Worm (Caenorhabditis elegans) whole organism, L1 larva: ENCODE data around the gene let-653.

Source experiments
- C04F5.9 ChIP-seq: sonication (generic microtip); optimal IDR thresholded peaks from 2 replicates; lab custom pipeline; 2016; ENCODE audit warnings: missing genetic modification characterization, missing compliant biosample characterization
- C34B4.2 ChIP-seq: sonication (generic microtip); optimal IDR thresholded peaks from 2 replicates; lab custom pipeline; 2017; ENCODE audit warnings: mild to moderate bottlenecking, missing genetic modification characterization, missing compliant biosample characterization
- Y116A8C.19 ChIP-seq: sonication (generic microtip); optimal IDR thresholded peaks from 2 replicates; lab custom pipeline; 2016; ENCODE audit warnings: missing compliant biosample characterization, missing genetic modification characterization, borderline replicate concordance
- blmp-1 ChIP-seq: fragments of 150-350 bp; optimal IDR thresholded peaks from 2 replicates; lab custom pipeline; 2014; ENCODE audit warnings: missing biosample characterization, missing genetic modification characterization
- ceh-82 ChIP-seq, 3 experiments: fragments of 150-350 bp in 1 of 3; sonication (generic microtip) in 2 of 3; optimal IDR thresholded peaks; 2 replicates each; lab custom pipeline; 2014 to 2017; ENCODE audit warnings: missing biosample characterization in 3 of 3, missing genetic modification characterization in 3 of 3
- ceh-90 ChIP-seq: sonication (generic microtip); optimal IDR thresholded peaks from 2 replicates; lab custom pipeline; 2016; ENCODE audit warnings: missing genetic modification characterization, missing compliant biosample characterization
- ces-1 ChIP-seq: fragments of 150-350 bp; optimal IDR thresholded peaks from 2 replicates; lab custom pipeline; 2014; ENCODE audit warnings: missing biosample characterization, missing genetic modification reagents, missing genetic modification characterization
- dpl-1 ChIP-seq, 3 experiments: fragments of 150-350 bp in 2 of 3; sonication (generic microtip) in 1 of 3; optimal IDR thresholded peaks; 2 replicates each; lab custom pipeline; 2014 to 2017; ENCODE audit warnings: missing biosample characterization in 3 of 3, missing genetic modification characterization in 3 of 3, missing genetic modification reagents in 3 of 3
- efl-1 ChIP-seq, 4 experiments: fragments of 150-350 bp; optimal IDR thresholded peaks in 3 of 4; peaks in 1 of 4; 1 replicate in 1 of 4; 2 replicates in 3 of 4; lab custom pipeline; 2014; ENCODE audit warnings: missing biosample characterization in 2 of 4, missing genetic modification characterization in 2 of 4, missing genetic modification reagents in 2 of 4
- efl-3 ChIP-seq: fragments of 200-800 bp; sonication (Bioruptor generic); optimal IDR thresholded peaks from 2 replicates; lab custom pipeline; 2018; ENCODE audit warnings: mild to moderate bottlenecking, missing genetic modification characterization, missing compliant biosample characterization
- egl-13 ChIP-seq: sonication (generic microtip); optimal IDR thresholded peaks from 2 replicates; lab custom pipeline; 2016; ENCODE audit warnings: missing genotype, missing genetic modification reagents, missing genetic modification characterization, missing compliant biosample characterization
- elt-3 ChIP-seq, 6 experiments: fragments of 150-350 bp in 1 of 6; sonication (generic microtip); optimal IDR thresholded peaks; 2 replicates each; lab custom pipeline; 2017 to 2018; ENCODE audit warnings: missing biosample characterization in 6 of 6, missing genetic modification characterization in 6 of 6, inconsistent platforms in 1 of 6
- fkh-10 ChIP-seq: sonication (generic microtip); optimal IDR thresholded peaks from 2 replicates; lab custom pipeline; 2017; ENCODE audit warnings: missing biosample characterization, missing genetic modification reagents, missing genetic modification characterization
- fos-1 ChIP-seq: fragments of 150-350 bp; optimal IDR thresholded peaks from 2 replicates; lab custom pipeline; 2014; ENCODE audit warnings: missing biosample characterization, missing genetic modification characterization
- grh-1 ChIP-seq: fragments of 200-800 bp; sonication (Bioruptor generic); IDR thresholded peaks from 2 replicates; pipeline ENCODE4 v1.3.6; 2022; ENCODE audit warnings: missing genetic modification reagents, missing genetic modification characterization, missing compliant biosample characterization
- isw-1 ChIP-seq: fragments of 200-800 bp; sonication (Bioruptor generic); IDR thresholded peaks from 2 replicates; pipeline ENCODE4 v1.3.6; 2022; ENCODE audit warnings: missing genetic modification characterization, missing compliant biosample characterization
- lin-13 ChIP-seq: fragments of 150-350 bp; optimal IDR thresholded peaks from 2 replicates; lab custom pipeline; 2014; ENCODE audit warnings: missing biosample characterization, missing genetic modification reagents, missing genetic modification characterization
- lin-14 ChIP-seq: fragments of 200-800 bp; sonication (Bioruptor generic); optimal IDR thresholded peaks from 2 replicates; lab custom pipeline; 2018; ENCODE audit warnings: mild to moderate bottlenecking, missing genetic modification characterization, moderate library complexity, missing compliant biosample characterization
- lin-15B ChIP-seq: fragments of 150-350 bp; sonication (generic microtip); optimal IDR thresholded peaks from 3 replicates; lab custom pipeline; 2014; ENCODE audit warnings: missing biosample characterization, missing genetic modification characterization
- lin-35 ChIP-seq, 2 experiments: fragments of 150-350 bp; optimal IDR thresholded peaks; 2 replicates each; lab custom pipeline; 2014; ENCODE audit warnings: missing biosample characterization in 2 of 2, missing genetic modification characterization in 2 of 2, missing genetic modification reagents in 2 of 2
- lir-3 ChIP-seq: sonication (generic microtip); optimal IDR thresholded peaks from 2 replicates; lab custom pipeline; 2016; ENCODE audit warnings: mild to moderate bottlenecking, missing genetic modification characterization, moderate library complexity, missing compliant biosample characterization; ENCODE audit not compliant: poor library complexity
- lsy-2 ChIP-seq, 2 experiments: fragments of 150-350 bp; optimal IDR thresholded peaks; 2 replicates each; lab custom pipeline; 2014; ENCODE audit warnings: missing biosample characterization in 2 of 2, missing genetic modification characterization in 2 of 2
- mdl-1 ChIP-seq, 2 experiments: fragments of 150-350 bp; optimal IDR thresholded peaks; 2 replicates each; lab custom pipeline; 2014 to 2017; ENCODE audit warnings: missing biosample characterization in 2 of 2, missing genetic modification characterization in 2 of 2, inconsistent platforms in 1 of 2
- nhr-19 ChIP-seq: fragments of 200-800 bp; sonication (Bioruptor generic); conservative IDR thresholded peaks from 2 replicates; pipeline ENCODE4 v1.3.6; 2022; ENCODE audit warnings: missing genetic modification characterization, missing compliant biosample characterization
- nhr-20 ChIP-seq: sonication (generic microtip); optimal IDR thresholded peaks from 2 replicates; lab custom pipeline; 2016; ENCODE audit warnings: mild to moderate bottlenecking, missing genetic modification characterization, missing compliant biosample characterization
- nhr-237 ChIP-seq: fragments of 150-350 bp; optimal IDR thresholded peaks from 2 replicates; lab custom pipeline; 2014; ENCODE audit warnings: missing biosample characterization, missing genetic modification characterization
- nhr-77 ChIP-seq: fragments of 150-350 bp; optimal IDR thresholded peaks from 2 replicates; lab custom pipeline; 2014; ENCODE audit warnings: missing biosample characterization, missing genetic modification characterization
- nhr-85 ChIP-seq: sonication (generic microtip); peaks from one replicate; lab custom pipeline; 2016; ENCODE audit warnings: missing genetic modification characterization, inconsistent platforms, missing compliant biosample characterization
- nhr-90 ChIP-seq: sonication (generic microtip); optimal IDR thresholded peaks from 2 replicates; lab custom pipeline; 2016; ENCODE audit warnings: mild to moderate bottlenecking, missing genetic modification characterization, missing compliant biosample characterization; ENCODE audit not compliant: poor library complexity
- pqm-1 ChIP-seq: sonication (generic microtip); optimal IDR thresholded peaks from 3 replicates; lab custom pipeline; 2017; ENCODE audit warnings: missing biosample characterization, missing genetic modification characterization
- rnt-1 ChIP-seq: sonication (generic microtip); optimal IDR thresholded peaks from 2 replicates; lab custom pipeline; 2016; ENCODE audit warnings: mild to moderate bottlenecking, missing genetic modification characterization, moderate library complexity, missing compliant biosample characterization
- skn-1 ChIP-seq: fragments of 150-350 bp; optimal IDR thresholded peaks from 2 replicates; lab custom pipeline; 2014; ENCODE audit warnings: missing biosample characterization, missing genetic modification characterization
- snpc-4 ChIP-seq: fragments of 150-350 bp; optimal IDR thresholded peaks from 2 replicates; lab custom pipeline; 2014; ENCODE audit warnings: missing biosample characterization, missing genetic modification characterization
- snu-23 ChIP-seq: sonication (generic microtip); optimal IDR thresholded peaks from 2 replicates; lab custom pipeline; 2016; ENCODE audit warnings: missing genetic modification characterization, missing compliant biosample characterization
- swsn-7 ChIP-seq: sonication (generic microtip); optimal IDR thresholded peaks from 2 replicates; lab custom pipeline; 2016; ENCODE audit warnings: missing genetic modification characterization, missing compliant biosample characterization
- unc-130 ChIP-seq: fragments of 150-350 bp; optimal IDR thresholded peaks from 2 replicates; lab custom pipeline; 2017; ENCODE audit warnings: missing biosample characterization, missing genetic modification characterization, inconsistent platforms
- unc-62 ChIP-seq: fragments of 150-350 bp; optimal IDR thresholded peaks from 2 replicates; lab custom pipeline; 2014; ENCODE audit warnings: missing biosample characterization, missing genetic modification reagents, missing genetic modification characterization
- unc-86 ChIP-seq: sonication (generic microtip); optimal IDR thresholded peaks from 2 replicates; lab custom pipeline; 2016; ENCODE audit warnings: missing genetic modification characterization, missing compliant biosample characterization
- vab-15 ChIP-seq: sonication (generic microtip); optimal IDR thresholded peaks from 2 replicates; lab custom pipeline; 2017; ENCODE audit warnings: missing genotype, mild to moderate bottlenecking, missing genetic modification characterization, missing compliant biosample characterization
- xbp-1 ChIP-seq: sonication (generic microtip); optimal IDR thresholded peaks from 2 replicates; lab custom pipeline; 2016; ENCODE audit warnings: missing genetic modification characterization, missing compliant biosample characterization
- zag-1 ChIP-seq: fragments of 150-350 bp; optimal IDR thresholded peaks from 2 replicates; lab custom pipeline; 2014; ENCODE audit warnings: missing biosample characterization, missing genetic modification characterization
- ztf-11 ChIP-seq, 2 experiments: sonication (generic microtip); optimal IDR thresholded peaks; 2 replicates each; lab custom pipeline; 2016 to 2017; ENCODE audit warnings: missing genetic modification characterization in 2 of 2, missing biosample characterization in 1 of 2, missing compliant biosample characterization in 1 of 2

Gene let-653

DNA sequence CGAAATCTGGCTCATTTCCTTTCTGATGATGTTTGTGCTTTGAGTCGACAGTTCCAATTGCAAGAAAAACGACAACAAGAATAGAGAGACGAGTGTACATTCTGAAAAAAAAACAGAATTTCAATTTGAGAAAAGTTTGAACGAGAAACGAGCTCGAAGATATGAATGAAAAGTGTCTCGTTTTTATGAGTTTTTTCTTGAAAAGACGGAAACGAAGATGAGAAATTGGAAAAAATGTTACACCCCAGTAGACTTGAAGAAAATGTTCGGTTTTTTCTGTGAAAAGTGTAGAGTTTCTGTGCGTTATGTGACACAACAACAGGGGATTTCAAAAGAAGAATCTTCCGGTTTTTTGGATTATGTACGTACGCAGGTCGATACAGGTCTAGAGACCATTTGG is 37.7 kb downstream of the let-653 start, which contains the start of gene srlf-31:
Gene srlf-31 (minus strand): TSS at position 101 of the 400 bp plus-strand sequence.
- TF ChIP-seq lsy-2 (tag; optimal IDR thresholded peaks at IDR 0.05; lab: Kevin White, UChicago) (no peak), zag-1 (no peak), unc-130 (tag; lab: Kevin White, UChicago) (no peak), mdl-1 (tag; optimal IDR thresholded peaks at IDR 0.05; lab: Kevin White, UChicago) (no peak), nhr-19 (GFP tag; lab: Robert Waterston, UW) (no peak), blmp-1 (no peak), snu-23 (GFP tag; lab: Kevin White, UChicago) (no peak), lir-3 (tag; lab: Kevin White, UChicago) (no peak), vab-15 (no peak), rnt-1 (tag; lab: Kevin White, UChicago) (no peak), efl-1 (optimal IDR thresholded peaks at IDR 0.05; lab: Kevin White, UChicago) (no peak), efl-1 (GFP tag; optimal IDR thresholded peaks at IDR 0.05 in 1 of 2; lab: Kevin White, UChicago) (no peak), lin-15B (tag; lab: Kevin White, UChicago) (no peak)

DNA sequence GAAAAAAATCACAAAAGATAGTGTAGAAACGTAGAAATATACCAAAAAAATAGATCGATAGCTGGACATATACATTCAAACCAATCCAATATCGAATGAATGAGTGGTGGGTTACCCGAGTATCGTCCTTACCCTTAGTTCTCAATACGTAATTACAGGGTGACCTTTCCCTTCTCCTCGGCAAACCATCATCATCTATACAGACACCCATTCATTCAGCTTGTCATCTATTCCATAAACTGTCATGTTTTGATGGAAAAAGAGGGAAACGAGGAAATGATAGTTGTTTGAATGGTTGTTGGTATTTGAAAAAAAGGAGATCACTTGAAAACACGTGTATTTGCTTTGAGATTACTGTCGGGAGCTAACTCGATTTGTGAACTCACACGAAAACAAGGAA is 38.7 kb downstream of the let-653 start:
- TF ChIP-seq nhr-237 (tag; lab: Kevin White, UChicago) (no peak), unc-62 (GFP tag; lab: Kevin White, UChicago) (no peak), ceh-90 (tag; lab: Kevin White, UChicago) (no peak), snpc-4 (tag; lab: Kevin White, UChicago) (no peak), lin-15B (tag; lab: Kevin White, UChicago) (no peak), ces-1 (no peak), nhr-90 (tag; lab: Kevin White, UChicago) (no peak), efl-3 (no peak)

ce11 chrIV:11925346-11926075 is 40.1 kb downstream of the let-653 start, which contains the start of the genes srlf-33 and srlf-32:
TSS of gene srlf-33 (minus strand) at chrIV:11925446.
TSS of gene srlf-32 (plus strand) at chrIV:11926025.
- no peak for TF ChIP-seq efl-1 (optimal IDR thresholded peaks at IDR 0.05; lab: Kevin White, UChicago)
- peak in 1 of 2 experiments; percentile 43 for TF ChIP-seq efl-1 (GFP tag; optimal IDR thresholded peaks at IDR 0.05 in 1 of 2; lab: Kevin White, UChicago)
- TF ChIP-seq ces-1: no peak
- TF ChIP-seq, all 84 proteins: peak for 1

ce11 chrIV:11928388-11928787 is 43.0 kb downstream of the let-653 start:
- TF ChIP-seq grh-1 (GFP tag; lab: Robert Waterston, UW) (peak; percentile 27; the same call in 1 of the 2 replicates), dpl-1 (GFP tag; optimal IDR thresholded peaks at IDR 0.05; lab: Kevin White, UChicago) (peak in 2 of 3 experiments; percentile 14 to 16), fos-1 (tag; lab: Kevin White, UChicago) (peak; percentile 49), egl-13 (no peak), nhr-20 (tag; lab: Kevin White, UChicago) (peak; percentile 94), rnt-1 (tag; lab: Kevin White, UChicago) (peak; percentile 83), skn-1 (peak; percentile 55), fkh-10 (no peak), C04F5.9 (tag; lab: Kevin White, UChicago) (no peak), blmp-1 (peak; percentile 19), isw-1 (no peak), swsn-7 (tag; lab: Kevin White, UChicago) (peak; percentile 29), lin-14 (GFP tag; lab: Kevin White, UChicago) (peak; percentile 41), xbp-1 (peak; percentile 25), C34B4.2 (tag; lab: Kevin White, UChicago) (no peak), nhr-90 (tag; lab: Kevin White, UChicago) (peak; percentile 68), efl-1 (optimal IDR thresholded peaks at IDR 0.05; lab: Kevin White, UChicago) (peak; percentile 27 to 46), efl-1 (GFP tag; optimal IDR thresholded peaks at IDR 0.05 in 1 of 2; lab: Kevin White, UChicago) (peak; percentile 6 to 88), nhr-77 (peak; percentile 30), Y116A8C.19 (tag; lab: Kevin White, UChicago) (no peak), ceh-82 (tag; optimal IDR thresholded peaks at IDR 0.05; lab: Kevin White, UChicago) (peak in 2 of 3 experiments; percentile 27 to 35), nhr-85 (tag; lab: Kevin White, UChicago) (peak; percentile 81), lir-3 (tag; lab: Kevin White, UChicago) (no peak), nhr-19 (GFP tag; lab: Robert Waterston, UW) (peak; percentile 63), lin-35 (GFP tag; optimal IDR thresholded peaks at IDR 0.05; lab: Kevin White, UChicago) (peak; percentile 36 to 76), elt-3 (tag; optimal IDR thresholded peaks at IDR 0.05; lab: Kevin White, UChicago) (peak in 2 of 6 experiments; percentile 20 to 21), lin-13 (GFP tag; lab: Kevin White, UChicago) (peak; percentile 11), snu-23 (GFP tag; lab: Kevin White, UChicago) (peak; percentile 76), mdl-1 (tag; optimal IDR thresholded peaks at IDR 0.05; lab: Kevin White, UChicago) (peak in 1 of 2 experiments; percentile 58), unc-86 (tag; lab: Kevin White, UChicago) (no peak), pqm-1 (no peak), ztf-11 (tag; optimal IDR thresholded peaks at IDR 0.05; lab: Kevin White, UChicago) (peak in 1 of 2 experiments; percentile 9)
